Worm (Caenorhabditis elegans) whole organism, young adult: Measurements from ENCODE around the gene F54F7.10.

ENCODE experiments used
- F22D6.2 ChIP-seq: sonication (generic microtip); optimal IDR thresholded peaks from 2 replicates; lab custom pipeline; 2016; ENCODE audit warnings: mild to moderate bottlenecking, missing genetic modification characterization, missing compliant biosample characterization
- K11D2.4 ChIP-seq: fragments of 200-800 bp; sonication (Bioruptor generic); IDR thresholded peaks from 2 replicates; pipeline ENCODE4 v1.3.6; 2022; ENCODE audit warnings: missing genetic modification reagents, missing genetic modification characterization, missing compliant biosample characterization
- Y95B8A.8 ChIP-seq: fragments of 200-800 bp; sonication (Bioruptor generic); IDR thresholded peaks from 2 replicates; pipeline ENCODE4 v1.3.6; 2022; ENCODE audit warnings: missing genetic modification reagents, missing genetic modification characterization, missing compliant biosample characterization
- ama-1 ChIP-seq, 3 experiments: fragments of 150-350 bp in 1 of 3; sonication (generic microtip) in 2 of 3; optimal IDR thresholded peaks; 2 replicates each; lab custom pipeline; 2014 to 2018; ENCODE audit warnings: missing biosample characterization in 2 of 3, missing genetic modification characterization in 2 of 3, missing genetic modification reagents in 2 of 3
- aptf-3 ChIP-seq: fragments of 200-800 bp; sonication (Bioruptor generic); IDR thresholded peaks from 2 replicates; pipeline ENCODE4 v1.3.6; 2022; ENCODE audit warnings: missing genetic modification characterization, missing compliant biosample characterization
- bed-2 ChIP-seq: fragments of 200-800 bp; sonication (Bioruptor generic); IDR thresholded peaks from 2 replicates; pipeline ENCODE4 v1.3.6; 2022; ENCODE audit warnings: missing genetic modification reagents, missing genetic modification characterization, missing compliant biosample characterization
- dpff-1 ChIP-seq: sonication (generic microtip); optimal IDR thresholded peaks from 2 replicates; lab custom pipeline; 2017; ENCODE audit warnings: mild to moderate bottlenecking, missing genetic modification characterization, missing compliant biosample characterization
- hmg-20 ChIP-seq: fragments of 200-800 bp; sonication (Bioruptor generic); IDR thresholded peaks from 2 replicates; pipeline ENCODE4 v1.3.6; 2022; ENCODE audit warnings: missing genetic modification reagents, missing genetic modification characterization, missing compliant biosample characterization
- lsy-27 ChIP-seq: sonication (generic microtip); optimal IDR thresholded peaks from 2 replicates; lab custom pipeline; 2017; ENCODE audit warnings: missing genetic modification characterization, mild to moderate bottlenecking, missing compliant biosample characterization, antibody characterized with exemption, missing genotype, borderline replicate concordance; ENCODE audit not compliant: insufficient read depth
- madf-3 ChIP-seq: fragments of 200-800 bp; sonication (Bioruptor generic); IDR thresholded peaks from 2 replicates; pipeline ENCODE4 v1.3.6; 2022; ENCODE audit warnings: missing genetic modification reagents, missing genetic modification characterization, missing compliant biosample characterization
- rec-8 ChIP-seq, 2 experiments: sonication (generic microtip); optimal IDR thresholded peaks; 2 replicates each; lab custom pipeline; 2016; ENCODE audit warnings: mild to moderate bottlenecking in 2 of 2, missing genetic modification characterization in 2 of 2, missing genetic modification reagents in 2 of 2, missing genotype in 2 of 2, missing biosample characterization in 1 of 2, missing compliant biosample characterization in 1 of 2, moderate library complexity in 1 of 2
- tlf-1 ChIP-seq: fragments of 200-800 bp; sonication (Bioruptor generic); optimal IDR thresholded peaks from 2 replicates; lab custom pipeline; 2018; ENCODE audit warnings: mild to moderate bottlenecking, missing genetic modification characterization, missing compliant biosample characterization
- unc-130 ChIP-seq: sonication (generic microtip); optimal IDR thresholded peaks from 2 replicates; lab custom pipeline; 2016; ENCODE audit warnings: missing genetic modification reagents, missing genetic modification characterization, missing compliant biosample characterization
- ztf-6 ChIP-seq: fragments of 200-800 bp; sonication (Bioruptor generic); IDR thresholded peaks from 2 replicates; pipeline ENCODE4 v1.3.6; 2022; ENCODE audit warnings: missing genetic modification reagents, missing genetic modification characterization, missing compliant biosample characterization

- TF ChIP-seq hmg-20 (GFP tag; lab: Robert Waterston, UW) = no peak
- TF ChIP-seq F22D6.2 = no peak
- TF ChIP-seq ztf-6 (GFP tag; lab: Robert Waterston, UW) = no peak
- no peak for TF ChIP-seq unc-130 (GFP tag; lab: Kevin White, UChicago)
- no peak for TF ChIP-seq ama-1 (optimal IDR thresholded peaks at IDR 0.05; lab: Kevin White, UChicago)
- no peak for TF ChIP-seq ama-1 (GFP tag; optimal IDR thresholded peaks at IDR 0.05; lab: Kevin White, UChicago)
- TF ChIP-seq dpff-1 (tag; lab: Kevin White, UChicago) = no peak
- TF ChIP-seq tlf-1 (GFP tag; lab: Kevin White, UChicago) = no peak
- TF ChIP-seq aptf-3 (GFP tag; lab: Robert Waterston, UW) = no peak
- no peak for TF ChIP-seq madf-3
- TF ChIP-seq Y95B8A.8 (GFP tag; lab: Robert Waterston, UW) = no peak
- no peak for TF ChIP-seq lsy-27 (tag; lab: Kevin White, UChicago)
- TF ChIP-seq bed-2 (GFP tag; lab: Robert Waterston, UW) = no peak
- no peak for TF ChIP-seq K11D2.4 (GFP tag; lab: Robert Waterston, UW)
- no peak for TF ChIP-seq rec-8 (tag; optimal IDR thresholded peaks at IDR 0.05; lab: Kevin White, UChicago)
Measured at ce11 chrX:11856214-11856613, 7.2 kb upstream of the F54F7.10 start.
